Worm (Caenorhabditis elegans): ENCODE results near the gene T22F3.8.

DNA sequence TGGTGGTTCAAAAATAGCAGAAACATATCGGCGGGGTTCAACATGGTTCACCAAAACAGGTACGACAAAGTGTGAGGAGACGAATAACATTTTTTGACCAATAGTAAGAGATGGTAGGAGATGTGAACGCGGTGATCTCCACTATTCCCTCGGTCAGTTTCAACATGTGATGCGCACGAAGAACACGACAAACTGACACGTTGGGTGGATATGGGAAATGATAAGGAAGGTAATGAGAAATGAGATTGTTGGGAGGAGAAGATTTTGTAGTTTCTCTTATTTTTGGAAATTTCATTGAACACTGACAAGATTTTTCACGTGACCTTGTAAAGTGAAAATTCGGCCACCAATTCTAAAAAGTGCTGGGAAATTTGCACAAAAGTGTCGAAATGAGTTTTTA is 5.5 kb upstream of the T22F3.8 start:
- no peak for TF ChIP-seq ceh-79 (tag; optimal IDR thresholded peaks at IDR 0.05)
- TF ChIP-seq ets-4 (GFP tag; optimal IDR thresholded peaks at IDR 0.05): no peak
- TF ChIP-seq madf-3 (GFP tag; IDR thresholded peaks at IDR 0.05): no peak
- TF ChIP-seq dpl-1 (GFP tag; optimal IDR thresholded peaks at IDR 0.05): no peak
- no peak for TF ChIP-seq sea-2 (GFP tag; IDR thresholded peaks at IDR 0.05)
- TF ChIP-seq lsy-27 (tag; optimal IDR thresholded peaks at IDR 0.05; ENCODE audit: borderline replicate concordance, insufficient read depth): no peak
- no peak for TF ChIP-seq mxl-1 (tag; optimal IDR thresholded peaks at IDR 0.05)
- no peak for TF ChIP-seq T07F8.4 (tag; optimal IDR thresholded peaks at IDR 0.05)
- TF ChIP-seq madf-8 (GFP tag; conservative IDR thresholded peaks at IDR 0.05): no peak
- TF ChIP-seq F23B12.7 (tag; optimal IDR thresholded peaks at IDR 0.05; ENCODE audit: insufficient read depth): no peak

Data from whole organism, young adult.